Fruit fly (Drosophila melanogaster): ENCODE data around the gene CG15042.

CG15042 gene

DNA sequence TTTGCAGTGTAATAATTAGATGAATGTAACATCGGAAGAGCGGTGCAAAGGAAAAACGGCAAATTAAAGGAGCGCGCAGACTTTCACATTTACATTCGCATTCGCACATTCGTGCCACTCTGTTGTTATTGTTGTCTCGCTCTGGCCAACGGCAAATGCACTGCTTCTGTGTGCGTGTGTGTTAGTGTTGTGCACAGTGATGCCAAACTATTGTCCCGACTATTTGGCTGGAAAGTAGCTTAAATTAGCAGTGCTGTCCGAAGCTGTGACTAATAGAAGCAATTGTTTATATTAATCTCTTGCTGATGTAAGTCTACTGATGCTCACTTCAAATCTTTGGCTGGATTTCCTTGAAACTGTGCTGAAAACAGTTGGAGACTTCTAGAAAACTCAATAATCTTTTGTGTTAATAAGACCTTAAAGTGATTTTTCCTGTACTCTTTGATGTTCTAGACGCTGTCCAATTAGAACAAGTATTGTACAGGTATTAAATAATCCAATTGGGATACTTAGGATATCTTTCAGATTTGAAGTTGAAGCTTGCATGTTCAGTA is 12.0 kb downstream of the CG15042 start (continued):
- TF ChIP-seq Taf1 (GFP tag; IDR thresholded peaks at IDR 0.05) (no peak), Sox100B (GFP tag; optimal IDR thresholded peaks at IDR 0.05) (no peak), chinmo (GFP tag; IDR thresholded peaks at IDR 0.05; ENCODE audit: partially characterized antibody) (peak; percentile 63; the same call in 2 of the 4 replicates), toy (GFP tag; IDR thresholded peaks at IDR 0.05) (no peak), gsb-n (tag; optimal IDR thresholded peaks at IDR 0.05) (peak; percentile 39), Six4 (GFP tag; optimal IDR thresholded peaks at IDR 0.05) (peak; percentile 20), lola (GFP tag; optimal IDR thresholded peaks at IDR 0.05) (peak in 1 of 3 experiments; percentile 19), Dll (GFP tag; IDR thresholded peaks at IDR 0.05; ENCODE audit: partially characterized antibody) (no peak), slou (GFP tag; optimal IDR thresholded peaks at IDR 0.05) (no peak), CG4282 (GFP tag; optimal IDR thresholded peaks at IDR 0.05) (peak; percentile 35), odd (GFP tag; optimal IDR thresholded peaks at IDR 0.05) (no peak), CG2120 (GFP tag; optimal IDR thresholded peaks at IDR 0.05) (peak; percentile 52), pnt (GFP tag; optimal IDR thresholded peaks at IDR 0.05) (no peak), CG17385 (GFP tag; optimal IDR thresholded peaks at IDR 0.05) (peak; percentile 10), peb (GFP tag; IDR thresholded peaks at IDR 0.05) (no peak), CG17359 (tag; optimal IDR thresholded peaks at IDR 0.05) (no peak), CG8359 (GFP tag; optimal IDR thresholded peaks at IDR 0.05; ENCODE audit: borderline replicate concordance) (no peak), CG6689 (GFP tag; IDR thresholded peaks at IDR 0.05) (no peak), CG34422 (GFP tag; IDR thresholded peaks at IDR 0.05) (0 out of 3 replicates have a peak, but pooled peaks have one; percentile 6), sens-2 (GFP tag; IDR thresholded peaks at IDR 0.05) (no peak), Xbp1 (GFP tag; optimal IDR thresholded peaks at IDR 0.05) (peak; percentile 1), PHDP (tag; optimal IDR thresholded peaks at IDR 0.05) (no peak), CG16863 (GFP tag; optimal IDR thresholded peaks at IDR 0.05) (no peak), E2f2 (GFP tag; IDR thresholded peaks at IDR 0.05) (no peak), CG15696 (tag; optimal IDR thresholded peaks at IDR 0.05) (no peak), jumu (GFP tag; optimal IDR thresholded peaks at IDR 0.05) (no peak), sc (optimal IDR thresholded peaks at IDR 0.05) (no peak), sc (GFP tag; optimal IDR thresholded peaks at IDR 0.05) (no peak), trh (GFP tag; optimal IDR thresholded peaks at IDR 0.05) (no peak), NC2α (GFP tag; optimal IDR thresholded peaks at IDR 0.05) (no peak), CG17186 (GFP tag; optimal IDR thresholded peaks at IDR 0.05) (no peak), slbo (GFP tag; IDR thresholded peaks at IDR 0.05) (peak; percentile 45; the same call in 1 of the 2 replicates), Scr (GFP tag; IDR thresholded peaks at IDR 0.05; ENCODE audit: partially characterized antibody) (no peak), run (tag; optimal IDR thresholded peaks at IDR 0.05) (no peak), CG10543 (GFP tag; optimal IDR thresholded peaks at IDR 0.05) (peak; percentile 17), Sin3A (optimal IDR thresholded peaks at IDR 0.05) (no peak), HLH54F (GFP tag; optimal IDR thresholded peaks at IDR 0.05) (peak; percentile 23), gsb (GFP tag; IDR thresholded peaks at IDR 0.05) (no peak), Hmx (GFP tag; optimal IDR thresholded peaks at IDR 0.05) (no peak), bbx (GFP tag; IDR thresholded peaks at IDR 0.05; ENCODE audit: partially characterized antibody) (no peak), Trl (optimal IDR thresholded peaks at IDR 0.05) (no peak), Trl (GFP tag; optimal IDR thresholded peaks at IDR 0.05) (peak; percentile 8), CG32532 (GFP tag; IDR thresholded peaks at IDR 0.05) (peak; percentile 13; the same call in 1 of the 2 replicates), Hr3 (GFP tag; optimal IDR thresholded peaks at IDR 0.05) (no peak), bowl (GFP tag; IDR thresholded peaks at IDR 0.05) (no peak), pan (optimal IDR thresholded peaks at IDR 0.05) (no peak), pan (GFP tag; optimal IDR thresholded peaks at IDR 0.05 in 1 of 2, IDR thresholded peaks at IDR 0.05 in 1 of 2) (no peak), MBD-R2 (GFP tag; IDR thresholded peaks at IDR 0.05) (peak; percentile 24; the same call in 1 of the 2 replicates), Ssrp (tag; optimal IDR thresholded peaks at IDR 0.05) (no peak), Sox102F (GFP tag; optimal IDR thresholded peaks at IDR 0.05) (no peak), Fer1 (GFP tag; optimal IDR thresholded peaks at IDR 0.05) (no peak), CTCF (GFP tag; optimal IDR thresholded peaks at IDR 0.05) (no peak)
